Worm (Caenorhabditis elegans): Measurements from ENCODE around the gene unc-98.

DNA sequence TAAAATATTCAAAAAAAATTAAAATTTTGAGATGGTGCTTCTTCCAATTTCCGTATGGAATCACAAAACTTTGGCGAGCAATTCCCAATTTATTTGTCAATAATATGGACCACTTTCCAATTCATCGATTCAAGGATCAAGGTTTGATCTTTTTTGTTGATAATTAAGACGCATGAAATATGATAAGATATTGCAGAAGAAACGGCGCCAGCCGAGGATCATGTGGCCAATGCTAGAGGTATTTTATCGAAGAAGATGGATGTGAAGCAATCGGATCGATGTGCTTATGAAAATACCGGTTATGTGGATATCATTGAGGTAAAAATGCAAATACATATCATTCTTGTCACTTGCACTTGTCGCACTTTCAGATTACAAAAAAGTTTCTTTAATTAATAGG is 23.0 kb downstream of the unc-98 start:
- TF ChIP-seq ztf-23 (GFP tag; IDR thresholded peaks at IDR 0.05): no peak
- no peak for TF ChIP-seq ztf-29 (GFP tag; IDR thresholded peaks at IDR 0.05)
- TF ChIP-seq med-1 (GFP tag; optimal IDR thresholded peaks at IDR 0.05; ENCODE audit: insufficient read depth): no peak
